Fruit fly (Drosophila melanogaster): ENCODE results near the gene CG43155.
A peak's percentile ranks its signal among the peaks of the same experiment; 100 is the strongest.

The CG43155 gene

dm6 chrX:11468304-11468703 is 8.7 kb downstream of the CG43155 start (continued):
- TF ChIP-seq Abd-B (GFP tag; optimal IDR thresholded peaks at IDR 0.05) (no peak), esg (GFP tag; conservative IDR thresholded peaks at IDR 0.05) (0 out of 2 replicates have a peak, but pooled peaks have one; percentile 35), ken (GFP tag; IDR thresholded peaks at IDR 0.05) (no peak), unc-4 (GFP tag; IDR thresholded peaks at IDR 0.05; ENCODE audit: partially characterized antibody) (peak; percentile 43; the same call in 1 of the 2 replicates), otp (GFP tag; IDR thresholded peaks at IDR 0.05) (0 out of 3 replicates have a peak, but pooled peaks have one; percentile 24), eyg (GFP tag; optimal IDR thresholded peaks at IDR 0.05) (no peak), E2f1 (GFP tag; IDR thresholded peaks at IDR 0.05) (peak; percentile 58), CG43689 (GFP tag; IDR thresholded peaks at IDR 0.05) (no peak), onecut (GFP tag; IDR thresholded peaks at IDR 0.05) (no peak), H15 (GFP tag; IDR thresholded peaks at IDR 0.05) (peak; percentile 52; the same call in 1 of the 3 replicates), dmrt99B (tag; optimal IDR thresholded peaks at IDR 0.05) (peak; percentile 15), CG11456 (GFP tag; IDR thresholded peaks at IDR 0.05) (peak; percentile 61; the same call in 1 of the 3 replicates), CG2678 (tag; optimal IDR thresholded peaks at IDR 0.05) (peak; percentile 20), Dek (tag; optimal IDR thresholded peaks at IDR 0.05) (no peak), CG17328 (GFP tag; IDR thresholded peaks at IDR 0.05) (no peak), Adf1 (GFP tag; IDR thresholded peaks at IDR 0.05) (no peak), prd (optimal IDR thresholded peaks at IDR 0.05) (no peak), prd (GFP tag; IDR thresholded peaks at IDR 0.05) (peak; percentile 56; the same call in 2 of the 3 replicates), CG1024 (GFP tag; IDR thresholded peaks at IDR 0.05) (no peak), Ssrp (tag; optimal IDR thresholded peaks at IDR 0.05) (no peak), ATbp (GFP tag; optimal IDR thresholded peaks at IDR 0.05) (no peak), ase (GFP tag; IDR thresholded peaks at IDR 0.05) (peak; percentile 31; the same call in 1 of the 3 replicates), CG11504 (tag; optimal IDR thresholded peaks at IDR 0.05) (peak; percentile 33), CG5180 (GFP tag; optimal IDR thresholded peaks at IDR 0.05) (no peak), row (GFP tag; IDR thresholded peaks at IDR 0.05) (peak; percentile 59; the same call in 2 of the 3 replicates), Trl (optimal IDR thresholded peaks at IDR 0.05) (no peak), Trl (GFP tag; optimal IDR thresholded peaks at IDR 0.05) (no peak), Asciz (GFP tag; optimal IDR thresholded peaks at IDR 0.05) (no peak), Oaz (GFP tag; IDR thresholded peaks at IDR 0.05) (no peak), danr (GFP tag; IDR thresholded peaks at IDR 0.05) (no peak), HLH3B (GFP tag; IDR thresholded peaks at IDR 0.05) (0 out of 2 replicates have a peak, but pooled peaks have one; percentile 31), Med (GFP tag) (peak; percentile 20), CG30431 (GFP tag; optimal IDR thresholded peaks at IDR 0.05) (no peak), bcd (GFP tag; optimal IDR thresholded peaks at IDR 0.05) (no peak), CG9932 (GFP tag; IDR thresholded peaks at IDR 0.05) (peak; percentile 43), CG3163 (GFP tag; optimal IDR thresholded peaks at IDR 0.05) (no peak), PHDP (tag; optimal IDR thresholded peaks at IDR 0.05) (no peak), ranshi (GFP tag; IDR thresholded peaks at IDR 0.05) (peak; percentile 54; the same call in 1 of the 2 replicates), CG16815 (GFP tag; optimal IDR thresholded peaks at IDR 0.05) (no peak), chn (GFP tag; optimal IDR thresholded peaks at IDR 0.05) (no peak), Gsc (GFP tag; IDR thresholded peaks at IDR 0.05) (no peak), slbo (GFP tag; IDR thresholded peaks at IDR 0.05) (peak; percentile 56), CG16813 (GFP tag; IDR thresholded peaks at IDR 0.05; ENCODE audit: partially characterized antibody) (no peak), gcm (GFP tag; optimal IDR thresholded peaks at IDR 0.05) (no peak), Bgb (GFP tag; IDR thresholded peaks at IDR 0.05; ENCODE audit: partially characterized antibody) (peak; percentile 9; the same call in 1 of the 2 replicates), hkb (optimal IDR thresholded peaks at IDR 0.05) (no peak), hkb (GFP tag; IDR thresholded peaks at IDR 0.05) (peak; percentile 47; the same call in 1 of the 2 replicates), CG15601 (tag; optimal IDR thresholded peaks at IDR 0.05) (no peak), dati (GFP tag; IDR thresholded peaks at IDR 0.05) (no peak), Dip2 (GFP tag; IDR thresholded peaks at IDR 0.05) (no peak), CG6765 (GFP tag; optimal IDR thresholded peaks at IDR 0.05) (no peak), Sry-β (GFP tag; optimal IDR thresholded peaks at IDR 0.05) (no peak)
